Fruit fly (Drosophila melanogaster): Measurements from ENCODE around the gene CG31705.

DNA sequence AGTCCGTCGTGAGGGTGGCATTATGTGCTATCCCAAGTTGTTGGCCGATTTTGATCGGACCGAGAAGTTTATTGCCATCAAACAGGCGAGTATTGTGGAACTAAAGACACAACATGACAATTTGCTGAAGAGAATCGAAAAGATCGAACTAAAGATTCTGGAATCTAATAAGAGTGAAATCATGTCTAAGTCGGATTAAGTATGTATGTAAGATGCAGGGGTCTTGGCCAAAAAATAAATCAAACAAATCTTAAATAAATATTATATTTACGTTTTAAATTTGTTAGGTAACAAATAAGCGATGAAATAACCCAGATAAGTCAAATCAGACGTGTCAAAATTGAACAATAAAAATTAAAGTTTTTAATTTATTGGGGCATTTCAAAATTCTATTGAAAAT is 8.5 kb downstream of the CG31705 start, which contains the start of gene CG14929:
- no peak for TF ChIP-seq EcR (GFP tag; optimal IDR thresholded peaks at IDR 0.05)
- no peak for TF ChIP-seq usp (GFP tag; optimal IDR thresholded peaks at IDR 0.05)
- TF ChIP-seq psq (optimal IDR thresholded peaks at IDR 0.05): no peak
- no peak for TF ChIP-seq pan (optimal IDR thresholded peaks at IDR 0.05)
- no peak for TF ChIP-seq CG8478 (optimal IDR thresholded peaks at IDR 0.05)
- no peak for TF ChIP-seq Dll (optimal IDR thresholded peaks at IDR 0.05)

All from whole organism.